Worm (Caenorhabditis elegans): ENCODE measurements around the gene T20B12.5.

T20B12.5 gene

ce11 chrIII:7335220-7335619 lies 31.7 kb downstream of the T20B12.5 start, which contains the start of gene F56C9.10 (continued):
- TF ChIP-seq eyg-1 (tag; optimal IDR thresholded peaks at IDR 0.05) (no peak), rnt-1 (tag; optimal IDR thresholded peaks at IDR 0.05) (peak; percentile 32), pax-1 (tag; optimal IDR thresholded peaks at IDR 0.05) (no peak), ceh-34 (tag; optimal IDR thresholded peaks at IDR 0.05) (no peak), ceh-24 (tag; optimal IDR thresholded peaks at IDR 0.05) (no peak), F13H6.1 (tag; optimal IDR thresholded peaks at IDR 0.05) (no peak), gmeb-2 (tag; optimal IDR thresholded peaks at IDR 0.05) (no peak), unc-42 (tag; optimal IDR thresholded peaks at IDR 0.05) (no peak), ceh-48 (tag; optimal IDR thresholded peaks at IDR 0.05) (peak; percentile 9), odd-2 (tag; optimal IDR thresholded peaks at IDR 0.05) (no peak), pha-4 (tag; optimal IDR thresholded peaks at IDR 0.05) (no peak), pha-2 (tag; optimal IDR thresholded peaks at IDR 0.05) (no peak), sdc-2 (tag; optimal IDR thresholded peaks at IDR 0.05) (peak; percentile 2), ref-2 (tag; optimal IDR thresholded peaks at IDR 0.05) (peak; percentile 37), sox-2 (GFP tag; IDR thresholded peaks at IDR 0.05) (no peak), nfya-1 (tag; optimal IDR thresholded peaks at IDR 0.05) (peak; percentile 76), hlh-30 (tag; optimal IDR thresholded peaks at IDR 0.05; ENCODE audit: insufficient read depth) (peak; percentile 99), nhr-232 (tag; optimal IDR thresholded peaks at IDR 0.05) (no peak), ceh-22 (tag; optimal IDR thresholded peaks at IDR 0.05) (no peak), elt-4 (tag; optimal IDR thresholded peaks at IDR 0.05) (no peak), fkh-6 (tag; optimal IDR thresholded peaks at IDR 0.05) (no peak), K02D7.2 (tag; optimal IDR thresholded peaks at IDR 0.05) (no peak), tbx-7 (tag; optimal IDR thresholded peaks at IDR 0.05) (no peak), ets-4 (tag; optimal IDR thresholded peaks at IDR 0.05) (no peak), pros-1 (tag; optimal IDR thresholded peaks at IDR 0.05) (peak; percentile 54), pat-9 (tag; optimal IDR thresholded peaks at IDR 0.05) (no peak), fax-1 (tag; optimal IDR thresholded peaks at IDR 0.05) (no peak), hlh-13 (GFP tag; optimal IDR thresholded peaks at IDR 0.05) (no peak), Y22D7AL.16 (tag; optimal IDR thresholded peaks at IDR 0.05) (no peak)

- TF ChIP-seq unc-42 (tag; optimal IDR thresholded peaks at IDR 0.05) (no peak), sox-4 (tag; optimal IDR thresholded peaks at IDR 0.05) (no peak), dmd-4 (tag; optimal IDR thresholded peaks at IDR 0.05; ENCODE audit: borderline replicate concordance) (no peak), hlh-30 (tag; optimal IDR thresholded peaks at IDR 0.05; ENCODE audit: insufficient read depth) (no peak), unc-55 (GFP tag; optimal IDR thresholded peaks at IDR 0.05) (no peak), rnt-1 (tag; optimal IDR thresholded peaks at IDR 0.05) (no peak), tbx-7 (tag; optimal IDR thresholded peaks at IDR 0.05) (no peak), hlh-6 (tag; optimal IDR thresholded peaks at IDR 0.05) (no peak), eyg-1 (tag; optimal IDR thresholded peaks at IDR 0.05) (no peak), Y22D7AL.16 (tag; optimal IDR thresholded peaks at IDR 0.05) (no peak), unc-3 (GFP tag; conservative IDR thresholded peaks at IDR 0.05) (no peak), unc-3 (tag; optimal IDR thresholded peaks at IDR 0.05) (no peak), ceh-6 (GFP tag; optimal IDR thresholded peaks at IDR 0.05) (no peak), pha-2 (tag; optimal IDR thresholded peaks at IDR 0.05) (no peak), K09A11.1 (tag; optimal IDR thresholded peaks at IDR 0.05; ENCODE audit: insufficient read depth) (no peak), hlh-13 (GFP tag; optimal IDR thresholded peaks at IDR 0.05) (no peak), mec-3 (tag; optimal IDR thresholded peaks at IDR 0.05; ENCODE audit: borderline replicate concordance) (no peak), pat-9 (tag; optimal IDR thresholded peaks at IDR 0.05) (no peak), fax-1 (tag; optimal IDR thresholded peaks at IDR 0.05) (no peak)
Measured at ce11 chrIII:7331671-7332070, 35.2 kb downstream of the T20B12.5 start.

ce11 chrIII:7329155-7329732 lies 37.7 kb downstream of the T20B12.5 start, which contains the start of gene lab-2:
Gene lab-2 (minus strand): TSS chrIII:7329607.
- no peak for TF ChIP-seq unc-42 (tag; optimal IDR thresholded peaks at IDR 0.05)
- TF ChIP-seq elt-4 (tag; optimal IDR thresholded peaks at IDR 0.05), result no peak
- no peak for TF ChIP-seq T23F11.4 (GFP tag; optimal IDR thresholded peaks at IDR 0.05)
- TF ChIP-seq K09A11.1 (tag; optimal IDR thresholded peaks at IDR 0.05; ENCODE audit: insufficient read depth), result no peak
- no peak for TF ChIP-seq ceh-2 (tag; optimal IDR thresholded peaks at IDR 0.05)
- no peak for TF ChIP-seq pha-2 (tag; optimal IDR thresholded peaks at IDR 0.05)

Measured in whole organism, late embryonic.